Worm (Caenorhabditis elegans): Measurements from ENCODE around the gene slt-1.

- no peak for TF ChIP-seq nhr-11 (tag; optimal IDR thresholded peaks at IDR 0.05)
- no peak for TF ChIP-seq lir-3 (tag; optimal IDR thresholded peaks at IDR 0.05; ENCODE audit: poor library complexity)
- no peak for TF ChIP-seq pqm-1 (tag; optimal IDR thresholded peaks at IDR 0.05)
- peak in 2 of 3 experiments; percentile 55 to 60 for TF ChIP-seq ceh-82 (tag; optimal IDR thresholded peaks at IDR 0.05)
These were observed 37.4 kb upstream of the slt-1 start for ce11 chrX:14636712-14637111.

All from whole organism, L1 larva.